Worm (Caenorhabditis elegans): ENCODE data around the gene srxa-11.

DNA sequence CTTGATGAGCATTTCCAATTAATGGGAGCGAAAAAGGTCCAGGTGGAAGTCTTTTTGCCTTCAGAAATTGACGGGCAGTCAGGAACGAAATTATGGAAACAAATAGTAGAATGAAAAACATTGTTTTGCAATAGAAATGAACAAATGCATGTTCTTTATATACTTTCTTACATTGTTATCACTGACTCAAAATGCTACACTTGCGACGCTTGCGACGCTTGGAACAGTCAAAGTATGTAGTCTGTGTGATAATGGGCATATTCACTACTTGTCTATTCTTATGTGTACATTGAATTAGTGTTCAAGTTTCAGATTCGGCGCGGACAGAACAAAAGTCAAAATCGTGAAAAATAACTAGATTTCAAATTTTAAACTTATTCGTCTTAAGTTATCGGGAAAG lies 25.6 kb upstream of the srxa-11 start, which contains the start of gene cyp-35C1:
- TF ChIP-seq him-1 (tag; optimal IDR thresholded peaks at IDR 0.05) (no peak), W03F9.2 (tag; optimal IDR thresholded peaks at IDR 0.05) (no peak)

All from whole organism, L4/young adult.